Worm (Caenorhabditis elegans): ENCODE results near the gene cgt-2.

DNA sequence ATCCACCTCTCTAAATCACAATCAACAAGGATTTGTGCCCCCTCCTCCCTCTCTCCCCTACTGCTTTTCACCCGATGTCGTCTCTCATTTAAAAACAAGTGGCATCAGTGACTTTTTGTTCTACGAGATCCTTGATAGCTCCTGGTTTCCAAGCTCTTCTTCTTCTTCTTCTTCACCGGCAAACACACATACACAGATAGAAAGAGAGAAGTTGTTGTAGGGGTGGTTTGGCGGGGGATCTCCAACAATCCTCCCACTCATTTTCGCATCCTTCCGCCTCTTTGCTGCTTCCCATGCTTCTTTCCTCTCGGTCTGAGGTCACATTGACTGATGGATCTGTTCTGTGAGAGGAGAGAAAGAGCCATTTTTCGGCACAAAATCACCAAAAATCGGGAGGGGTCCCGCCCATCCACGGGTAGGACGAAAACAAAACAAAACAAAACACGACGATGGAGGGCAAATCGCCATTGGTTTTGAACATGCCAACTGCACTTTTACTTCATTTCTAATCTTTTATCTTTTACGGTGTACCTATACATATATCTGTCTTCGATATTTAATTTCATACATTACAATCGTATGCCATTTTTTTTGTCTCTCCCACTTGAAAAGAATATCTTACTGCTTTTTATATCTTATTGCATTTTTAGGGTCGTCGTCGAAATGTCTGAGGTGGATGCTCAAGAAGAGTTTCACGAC lies 24.5 kb upstream of the cgt-2 start, which contains the start of gene T23E7.2:
- TF ChIP-seq nhr-12 (tag; optimal IDR thresholded peaks at IDR 0.05) (no peak), unc-39 (tag; optimal IDR thresholded peaks at IDR 0.05) (no peak), mab-5 (tag; optimal IDR thresholded peaks at IDR 0.05) (no peak), blmp-1 (tag; optimal IDR thresholded peaks at IDR 0.05) (no peak), unc-62 (GFP tag; optimal IDR thresholded peaks at IDR 0.05) (peak; percentile 12), nhr-76 (tag; optimal IDR thresholded peaks at IDR 0.05) (no peak), nhr-237 (tag; optimal IDR thresholded peaks at IDR 0.05) (no peak), snpc-4 (tag; optimal IDR thresholded peaks at IDR 0.05) (no peak), flh-1 (GFP tag; optimal IDR thresholded peaks at IDR 0.05) (no peak), lsy-2 (tag; optimal IDR thresholded peaks at IDR 0.05) (no peak)
